Worm (Caenorhabditis elegans) whole organism, midembryonic: Measurements from ENCODE around the gene Y41C4A.18.

Experiments used
- T22C8.4 ChIP-seq: fragments of 200-800 bp; sonication (Bioruptor generic); IDR thresholded peaks from 2 replicates; pipeline ENCODE4 v1.3.6; 2022; ENCODE audit warnings: missing genetic modification characterization, missing compliant biosample characterization
- cog-1 ChIP-seq: sonication (generic microtip); optimal IDR thresholded peaks from 2 replicates; lab custom pipeline; 2016; ENCODE audit warnings: missing genetic modification characterization, missing compliant biosample characterization
- flt-1 ChIP-seq: fragments of 200-800 bp; sonication (Bioruptor generic); IDR thresholded peaks from 2 replicates; pipeline ENCODE4 v1.3.6; 2022; ENCODE audit warnings: missing genetic modification characterization, missing compliant biosample characterization
- klf-2 ChIP-seq: fragments of 200-800 bp; sonication (Bioruptor generic); conservative IDR thresholded peaks from 2 replicates; pipeline ENCODE4 v1.3.6; 2022; ENCODE audit warnings: missing genetic modification reagents, missing genetic modification characterization, missing compliant biosample characterization
- med-1 ChIP-seq: sonication (generic microtip); optimal IDR thresholded peaks from 2 replicates; lab custom pipeline; 2017; ENCODE audit warnings: missing genetic modification characterization, mild to moderate bottlenecking, missing compliant biosample characterization, antibody characterized with exemption, missing genetic modification reagents; ENCODE audit not compliant: insufficient read depth
- ref-1 ChIP-seq: fragments of 200-800 bp; sonication (Bioruptor generic); conservative IDR thresholded peaks from 2 replicates; pipeline ENCODE4 v1.3.6; 2022; ENCODE audit warnings: missing genetic modification reagents, missing genetic modification characterization, missing compliant biosample characterization
- tab-1 ChIP-seq: fragments of 200-800 bp; sonication (Bioruptor generic); IDR thresholded peaks from 2 replicates; pipeline ENCODE4 v1.3.6; 2022; ENCODE audit warnings: missing genetic modification characterization, missing compliant biosample characterization
- ztf-23 ChIP-seq: fragments of 200-800 bp; sonication (Bioruptor generic); IDR thresholded peaks from 2 replicates; pipeline ENCODE4 v1.3.6; 2022; ENCODE audit warnings: missing genetic modification reagents, missing genetic modification characterization, missing compliant biosample characterization
- ztf-29 ChIP-seq: fragments of 200-800 bp; sonication (Bioruptor generic); IDR thresholded peaks from 2 replicates; pipeline ENCODE4 v1.3.6; 2022; ENCODE audit warnings: missing genetic modification reagents, missing genetic modification characterization, missing compliant biosample characterization

Y41C4A.18 gene

DNA sequence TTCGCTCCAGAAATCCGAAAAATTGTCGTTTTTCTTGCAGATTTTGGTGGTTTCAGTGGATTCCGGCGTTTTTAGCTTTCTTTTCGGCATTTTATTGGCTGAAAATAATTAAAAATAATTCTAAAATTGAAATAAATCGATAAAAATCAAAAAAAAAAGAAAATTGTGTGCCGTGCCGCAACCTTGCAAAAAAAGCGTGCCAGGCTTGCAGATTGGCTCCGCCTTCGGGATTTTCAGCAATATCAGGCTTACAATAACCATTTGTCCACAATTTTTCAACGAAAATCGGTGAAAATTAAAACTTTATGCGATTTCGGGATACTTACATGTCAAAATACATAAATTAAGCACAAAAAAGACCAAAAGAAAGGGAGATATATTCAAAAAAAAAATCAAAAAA lies 11.9 kb upstream of the Y41C4A.18 start, which contains the start of gene Y41C4A.9:
TSS of gene Y41C4A.9 (minus strand) at position 98 of the 400 bp plus-strand sequence.
- no peak for TF ChIP-seq med-1
- TF ChIP-seq flt-1 (GFP tag; lab: Robert Waterston, UW) = no peak

DNA sequence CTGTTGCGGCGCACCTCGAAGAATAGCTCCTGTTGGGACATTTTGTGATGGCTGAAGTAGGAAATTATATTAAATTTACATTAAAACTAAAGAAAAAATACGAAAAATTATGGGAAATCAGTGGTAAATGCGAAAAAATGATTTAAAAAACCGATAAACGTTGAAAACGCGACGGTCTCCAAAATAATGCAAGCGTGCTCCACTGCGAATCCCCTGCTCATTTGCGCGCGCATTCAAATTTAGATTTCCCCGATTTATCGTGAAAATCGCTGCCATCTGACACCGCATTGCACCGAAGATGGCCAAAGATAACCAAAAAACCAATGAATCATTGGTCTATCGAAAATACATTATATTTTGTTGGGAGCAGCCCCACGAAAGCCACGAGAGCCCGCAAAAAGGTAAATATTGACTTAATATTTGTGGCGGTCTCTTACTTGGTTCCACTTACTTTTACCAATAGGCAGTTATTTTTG lies 11.0 kb upstream of the Y41C4A.18 start, which contains the start of the genes elb-1 and Y41C4A.11:
TSS of gene elb-1 (minus strand) at position 51 of the 476 bp plus-strand sequence.
TSS of gene Y41C4A.11 (plus strand) at position 461 of the 476 bp plus-strand sequence.
- no peak for TF ChIP-seq flt-1 (GFP tag; lab: Robert Waterston, UW)
- TF ChIP-seq cog-1 = no peak
- TF ChIP-seq T22C8.4 (GFP tag; lab: Robert Waterston, UW) = no peak
- TF ChIP-seq tab-1 (GFP tag; lab: Robert Waterston, UW) = no peak
- no peak for TF ChIP-seq klf-2 (GFP tag; lab: Robert Waterston, UW)
- no peak for TF ChIP-seq ztf-23 (GFP tag; lab: Robert Waterston, UW)
- TF ChIP-seq ref-1 (GFP tag; lab: Robert Waterston, UW) = no peak

DNA sequence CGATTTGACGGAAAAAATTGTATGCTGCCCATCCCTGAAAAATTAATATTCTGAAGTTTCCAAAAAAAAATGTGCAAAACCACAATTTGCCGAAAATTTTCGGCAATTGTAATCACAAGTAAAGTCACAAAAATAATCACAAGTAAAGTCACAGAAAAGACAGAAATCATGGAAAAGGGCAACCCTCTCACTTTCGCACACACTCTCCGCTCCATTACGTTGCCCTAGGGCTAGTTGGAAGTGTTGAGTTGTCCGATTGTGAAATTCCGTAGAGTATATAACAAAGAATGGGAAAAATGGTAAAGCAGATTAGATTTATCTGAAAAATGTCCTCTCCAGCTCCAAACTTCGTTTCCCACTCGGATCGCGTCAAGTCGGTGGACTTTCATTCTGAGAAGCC lies 9.0 kb upstream of the Y41C4A.18 start, which contains the start of gene Y41C4A.32:
TSS of gene Y41C4A.32 (plus strand) at position 302 of the 400 bp plus-strand sequence.
- TF ChIP-seq klf-2 (GFP tag; lab: Robert Waterston, UW) (no peak), ztf-23 (GFP tag; lab: Robert Waterston, UW) (no peak), flt-1 (GFP tag; lab: Robert Waterston, UW) (no peak), med-1 (no peak), T22C8.4 (GFP tag; lab: Robert Waterston, UW) (no peak), ztf-29 (GFP tag; lab: Robert Waterston, UW) (no peak), ref-1 (GFP tag; lab: Robert Waterston, UW) (no peak), cog-1 (no peak), tab-1 (GFP tag; lab: Robert Waterston, UW) (no peak)

DNA sequence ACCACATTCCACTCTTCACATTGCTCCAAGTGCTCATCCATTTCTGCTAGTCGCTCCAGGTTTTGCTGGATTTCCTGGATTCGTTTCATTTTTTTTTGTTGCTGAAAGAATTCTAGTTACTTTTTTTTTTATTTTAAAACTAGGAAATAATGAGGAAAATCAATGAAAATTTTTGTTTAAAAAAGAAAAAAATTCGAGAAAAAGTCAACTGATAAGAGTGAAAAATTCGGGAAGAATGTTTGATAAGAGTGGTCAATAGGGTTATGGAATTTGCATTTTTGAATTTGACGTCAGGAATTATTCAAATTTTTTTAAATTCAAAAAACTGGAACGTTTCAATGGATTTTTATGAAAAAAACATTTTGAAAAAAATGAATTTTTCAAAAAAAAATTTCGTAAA lies 3.8 kb upstream of the Y41C4A.18 start, which contains the start of gene Y41C4A.12:
TSS of gene Y41C4A.12 (minus strand) at position 101 of the 400 bp plus-strand sequence.
- TF ChIP-seq klf-2 (GFP tag; lab: Robert Waterston, UW) (no peak), ref-1 (GFP tag; lab: Robert Waterston, UW) (no peak)

DNA sequence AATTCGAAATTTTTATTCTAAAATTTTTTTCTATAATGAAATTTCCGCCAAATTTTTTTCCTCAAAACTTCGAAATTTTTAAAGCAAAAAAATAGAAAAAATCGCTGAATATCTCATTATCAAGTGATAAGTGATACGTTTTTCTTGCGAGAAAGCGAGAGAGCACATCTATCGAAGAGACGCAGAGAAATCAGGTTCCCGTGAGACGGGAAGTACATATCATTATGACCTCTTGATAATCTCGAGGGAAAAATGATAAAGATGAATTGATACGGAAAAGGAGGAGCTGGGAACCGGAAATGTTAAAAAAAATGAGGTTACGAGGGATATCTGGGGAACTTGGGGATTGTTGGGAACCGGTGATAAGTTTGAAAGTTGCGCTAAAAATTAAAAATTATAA lies 3.4 kb upstream of the Y41C4A.18 start:
- TF ChIP-seq flt-1 (GFP tag; lab: Robert Waterston, UW) = no peak
- TF ChIP-seq T22C8.4 (GFP tag; lab: Robert Waterston, UW) = no peak
- no peak for TF ChIP-seq ref-1 (GFP tag; lab: Robert Waterston, UW)
- no peak for TF ChIP-seq klf-2 (GFP tag; lab: Robert Waterston, UW)
- no peak for TF ChIP-seq ztf-29 (GFP tag; lab: Robert Waterston, UW)
- no peak for TF ChIP-seq tab-1 (GFP tag; lab: Robert Waterston, UW)
- no peak for TF ChIP-seq ztf-23 (GFP tag; lab: Robert Waterston, UW)
- no peak for TF ChIP-seq cog-1
- no peak for TF ChIP-seq med-1

DNA sequence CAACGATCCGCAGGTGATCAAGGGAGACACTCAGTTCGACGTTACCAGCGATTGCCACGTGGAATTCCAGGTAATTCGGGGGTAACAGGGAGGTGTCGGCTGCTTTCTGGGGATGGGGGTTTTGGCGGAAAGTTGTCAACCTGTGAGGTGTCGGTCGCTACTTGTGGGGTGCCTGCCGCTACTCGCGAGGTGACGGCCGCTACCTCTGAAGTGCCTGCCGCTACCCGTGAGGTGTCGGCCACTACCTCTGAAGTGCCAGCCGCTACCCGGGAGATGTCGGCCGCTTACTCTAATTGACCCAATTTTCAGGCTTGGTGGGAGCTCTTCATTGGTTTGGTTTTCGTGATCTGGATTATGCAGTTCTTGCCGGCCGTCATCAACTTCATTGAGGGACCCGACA lies 438 bp downstream of the Y41C4A.18 start:
- no peak for TF ChIP-seq ztf-23 (GFP tag; lab: Robert Waterston, UW)
- TF ChIP-seq ztf-29 (GFP tag; lab: Robert Waterston, UW) = no peak
- TF ChIP-seq T22C8.4 (GFP tag; lab: Robert Waterston, UW) = no peak
- no peak for TF ChIP-seq klf-2 (GFP tag; lab: Robert Waterston, UW)
- no peak for TF ChIP-seq ref-1 (GFP tag; lab: Robert Waterston, UW)
- TF ChIP-seq cog-1 = no peak
- no peak for TF ChIP-seq med-1
- no peak for TF ChIP-seq flt-1 (GFP tag; lab: Robert Waterston, UW)
- TF ChIP-seq tab-1 (GFP tag; lab: Robert Waterston, UW) = no peak

DNA sequence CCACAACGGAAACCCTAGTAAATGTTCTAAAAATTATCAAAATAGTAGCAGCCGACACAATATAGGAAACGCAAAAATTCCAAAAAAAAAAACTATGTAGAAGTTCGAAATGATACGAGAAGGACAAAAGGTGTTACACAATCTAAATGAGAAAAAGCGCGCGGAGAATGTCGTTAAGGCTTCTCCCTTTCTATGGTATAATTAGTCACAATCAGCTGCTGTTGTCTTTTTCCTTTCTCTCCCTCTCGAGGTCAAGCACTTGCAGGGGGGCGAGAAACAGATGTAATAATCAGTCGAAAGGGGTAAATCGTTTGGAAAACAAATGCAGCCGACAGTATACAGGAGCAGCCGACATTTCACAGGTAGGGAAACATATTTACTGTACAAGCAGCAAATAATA lies 1.1 kb downstream of the Y41C4A.18 start:
- TF ChIP-seq ref-1 (GFP tag; lab: Robert Waterston, UW) (no peak), T22C8.4 (GFP tag; lab: Robert Waterston, UW) (no peak), med-1 (no peak), ztf-29 (GFP tag; lab: Robert Waterston, UW) (no peak), tab-1 (GFP tag; lab: Robert Waterston, UW) (no peak), ztf-23 (GFP tag; lab: Robert Waterston, UW) (no peak), cog-1 (no peak), flt-1 (GFP tag; lab: Robert Waterston, UW) (no peak)

DNA sequence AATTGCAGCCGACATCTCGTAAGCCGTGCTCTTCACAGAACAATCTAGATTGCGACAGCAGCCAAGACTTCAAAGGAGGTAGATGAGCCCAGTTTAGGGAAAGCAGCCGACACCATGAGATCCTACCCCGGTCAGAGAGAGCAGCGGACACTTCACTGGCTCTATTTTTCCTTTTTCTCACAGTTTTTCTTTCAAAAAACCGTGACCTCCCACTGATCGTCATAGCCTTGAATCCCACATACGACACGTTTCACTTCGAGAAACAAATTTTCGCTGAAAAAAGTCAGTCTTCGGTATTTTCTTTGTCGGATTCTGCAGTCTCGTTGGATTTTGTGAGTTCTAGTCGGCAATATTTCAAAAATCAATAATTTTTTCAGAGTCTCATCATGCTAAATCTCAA lies 1.6 kb downstream of the Y41C4A.18 start, which contains the start of gene Y41C4A.21:
TSS of gene Y41C4A.21 (plus strand) at position 301 of the 400 bp plus-strand sequence.
- TF ChIP-seq klf-2 (GFP tag; lab: Robert Waterston, UW) = no peak
- TF ChIP-seq med-1 = no peak
- no peak for TF ChIP-seq ztf-29 (GFP tag; lab: Robert Waterston, UW)
- no peak for TF ChIP-seq flt-1 (GFP tag; lab: Robert Waterston, UW)
- no peak for TF ChIP-seq cog-1
- no peak for TF ChIP-seq tab-1 (GFP tag; lab: Robert Waterston, UW)
- no peak for TF ChIP-seq ztf-23 (GFP tag; lab: Robert Waterston, UW)
- TF ChIP-seq T22C8.4 (GFP tag; lab: Robert Waterston, UW) = no peak
- no peak for TF ChIP-seq ref-1 (GFP tag; lab: Robert Waterston, UW)

DNA sequence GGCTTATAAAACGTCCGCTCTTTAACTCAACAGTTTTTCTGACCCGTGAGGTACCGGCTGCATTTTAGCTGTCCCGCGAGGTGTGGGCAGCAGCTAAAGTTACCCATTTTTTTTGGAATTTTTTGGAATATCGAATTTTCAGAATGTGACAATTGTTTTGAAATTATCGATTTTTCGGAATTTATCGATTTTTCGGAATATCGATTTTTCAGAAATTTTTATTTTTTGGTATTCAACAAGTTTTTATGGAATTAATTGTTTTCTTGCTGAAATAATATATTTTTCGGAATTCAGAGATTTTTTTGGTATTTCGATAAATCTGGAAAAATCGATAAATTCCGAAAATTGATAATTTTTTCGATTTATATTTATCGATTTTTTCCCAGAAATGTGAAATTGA lies 2.5 kb downstream of the Y41C4A.18 start:
- TF ChIP-seq flt-1 (GFP tag; lab: Robert Waterston, UW) (no peak), klf-2 (GFP tag; lab: Robert Waterston, UW) (no peak), med-1 (no peak), T22C8.4 (GFP tag; lab: Robert Waterston, UW) (peak; percentile 80)

DNA sequence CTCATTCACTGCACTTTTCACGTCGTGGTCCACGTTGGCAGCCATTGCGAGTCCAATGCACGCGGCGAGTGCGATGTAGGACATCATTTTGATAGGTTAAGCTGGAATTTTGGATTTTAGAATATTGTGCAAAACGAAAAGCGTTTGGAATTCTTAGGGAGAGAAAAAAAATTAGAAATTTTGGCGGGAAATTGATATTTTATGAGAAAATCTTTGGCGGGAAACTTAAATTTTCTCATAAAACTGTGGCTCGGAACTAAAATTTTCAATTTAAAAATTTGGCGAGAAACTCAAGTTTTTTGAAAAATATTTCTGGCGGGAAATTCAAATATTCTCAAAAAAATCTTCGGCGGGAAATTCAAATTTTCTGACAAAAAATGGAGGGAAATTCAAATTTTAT lies 7.1 kb downstream of the Y41C4A.18 start, which contains the start of gene sup-1:
TSS of gene sup-1 (minus strand) at position 101 of the 400 bp plus-strand sequence.
- no peak for TF ChIP-seq ztf-29 (GFP tag; lab: Robert Waterston, UW)
- no peak for TF ChIP-seq ztf-23 (GFP tag; lab: Robert Waterston, UW)
- TF ChIP-seq ref-1 (GFP tag; lab: Robert Waterston, UW) = no peak
- TF ChIP-seq klf-2 (GFP tag; lab: Robert Waterston, UW) = no peak
- no peak for TF ChIP-seq flt-1 (GFP tag; lab: Robert Waterston, UW)
- no peak for TF ChIP-seq T22C8.4 (GFP tag; lab: Robert Waterston, UW)
- TF ChIP-seq med-1 = no peak
- no peak for TF ChIP-seq cog-1
- TF ChIP-seq tab-1 (GFP tag; lab: Robert Waterston, UW) = no peak
